Fruit fly (Drosophila melanogaster) whole organism, embryonic: ENCODE data around the gene CG34307.

Experiments
- CG11398 ChIP-seq: fragments of 200-800 bp; sonication (Bioruptor generic); optimal IDR thresholded peaks from 2 replicates; lab custom pipeline; 2016; ENCODE audit warnings: missing biosample characterization, missing genetic modification characterization
- CG11723 ChIP-seq: fragments of 200-800 bp; sonication (Bioruptor generic); optimal IDR thresholded peaks from 2 replicates; lab custom pipeline; 2017; ENCODE audit warnings: missing biosample characterization, mild to moderate bottlenecking, missing genetic modification characterization
- CG12155 ChIP-seq: fragments of 200-800 bp; sonication (Bioruptor generic); optimal IDR thresholded peaks from 3 replicates; lab custom pipeline; 2016; ENCODE audit warnings: missing biosample characterization, missing genetic modification characterization
- CG15073 ChIP-seq: fragments of 200-800 bp; sonication (Bioruptor generic); optimal IDR thresholded peaks from 2 replicates; lab custom pipeline; 2016; ENCODE audit warnings: missing biosample characterization, missing genetic modification characterization
- CG18011 ChIP-seq: fragments of 200-800 bp; sonication (Bioruptor generic); optimal IDR thresholded peaks from 2 replicates; lab custom pipeline; 2017; ENCODE audit warnings: missing biosample characterization, missing genetic modification characterization, mild to moderate bottlenecking, moderate library complexity, missing genotype
- CG2129 ChIP-seq: fragments of 200-800 bp; sonication (Bioruptor generic); IDR thresholded peaks from 2 replicates; pipeline ENCODE4 v1.3.6; 2022; ENCODE audit warnings: missing biosample characterization, missing genetic modification characterization; ENCODE audit not compliant: partially characterized antibody
- CG30020 ChIP-seq: fragments of 200-800 bp; optimal IDR thresholded peaks from 2 replicates; lab custom pipeline; 2019; ENCODE audit warnings: missing biosample characterization, mild to moderate bottlenecking, missing genetic modification characterization, moderate library complexity
- CG33213 ChIP-seq: fragments of 200-800 bp; sonication (Bioruptor generic); optimal IDR thresholded peaks from 3 replicates; lab custom pipeline; 2016; ENCODE audit warnings: missing biosample characterization, missing genetic modification characterization
- CG6683 ChIP-seq: fragments of 200-800 bp; sonication (Bioruptor generic); optimal IDR thresholded peaks from 2 replicates; lab custom pipeline; 2017; ENCODE audit warnings: missing biosample characterization, mild to moderate bottlenecking, missing genetic modification characterization, missing genetic modification reagents
- CG6765 ChIP-seq: fragments of 200-800 bp; sonication (Bioruptor generic); optimal IDR thresholded peaks from 3 replicates; lab custom pipeline; 2017; ENCODE audit warnings: missing biosample characterization, mild to moderate bottlenecking, missing genetic modification characterization
- CG6854 ChIP-seq: fragments of 200-800 bp; sonication (Bioruptor generic); optimal IDR thresholded peaks from 3 replicates; lab custom pipeline; 2017; ENCODE audit warnings: missing biosample characterization, mild to moderate bottlenecking, missing genetic modification characterization
- CG7372 ChIP-seq: fragments of 200-800 bp; sonication (Bioruptor generic); IDR thresholded peaks from 2 replicates; pipeline ENCODE4 v1.3.6; 2022; ENCODE audit warnings: missing biosample characterization, missing genetic modification characterization
- CG8765 ChIP-seq: fragments of 200-800 bp; sonication (Bioruptor generic); IDR thresholded peaks from 2 replicates; pipeline ENCODE4 v1.3.6; 2022; ENCODE audit warnings: missing biosample characterization, missing genetic modification characterization
- Dll ChIP-seq: fragments of 200-800 bp; sonication (Bioruptor generic); IDR thresholded peaks from 4 replicates; pipeline ENCODE4 v1.3.6; 2022; ENCODE audit warnings: missing biosample characterization, missing genetic modification characterization; ENCODE audit not compliant: partially characterized antibody
- Ets65A ChIP-seq: fragments of 200-800 bp; sonication (Bioruptor generic); peaks from one replicate; lab custom pipeline; 2016; ENCODE audit warnings: missing biosample characterization, missing genetic modification characterization
- Gug ChIP-seq: fragments of 200-800 bp; sonication (Bioruptor generic); IDR thresholded peaks from 4 replicates; pipeline ENCODE4 v1.3.6; 2022; ENCODE audit warnings: missing biosample characterization, missing genetic modification characterization
- HmgD ChIP-seq: fragments of 200-800 bp; sonication (Bioruptor generic); optimal IDR thresholded peaks from 3 replicates; lab custom pipeline; 2016; ENCODE audit warnings: missing biosample characterization, missing genetic modification characterization
- HmgZ ChIP-seq: fragments of 200-800 bp; sonication (Bioruptor generic); optimal IDR thresholded peaks from 2 replicates; lab custom pipeline; 2018; ENCODE audit warnings: missing biosample characterization, mild to moderate bottlenecking, missing genetic modification characterization
- Hmx ChIP-seq: fragments of 200-800 bp; sonication (Bioruptor generic); optimal IDR thresholded peaks from 2 replicates; lab custom pipeline; 2016; ENCODE audit warnings: missing biosample characterization, missing genetic modification characterization
- Hr3 ChIP-seq: fragments of 200-800 bp; sonication (Bioruptor generic); optimal IDR thresholded peaks from 3 replicates; lab custom pipeline; 2016; ENCODE audit warnings: missing biosample characterization, missing genetic modification characterization
- Kr ChIP-seq: fragments of 200-800 bp; sonication (Bioruptor generic); optimal IDR thresholded peaks from 2 replicates; lab custom pipeline; 2017; ENCODE audit warnings: missing biosample characterization, mild to moderate bottlenecking, missing genetic modification characterization
- MESR4 ChIP-seq: fragments of 200-800 bp; sonication (Bioruptor generic); optimal IDR thresholded peaks from 2 replicates; lab custom pipeline; 2018; ENCODE audit warnings: missing biosample characterization, mild to moderate bottlenecking, missing genetic modification characterization, moderate library complexity
- MTF-1 ChIP-seq: fragments of 200-800 bp; sonication (Bioruptor generic); optimal IDR thresholded peaks from 2 replicates; lab custom pipeline; 2018; ENCODE audit warnings: missing biosample characterization, mild to moderate bottlenecking, missing genetic modification characterization, borderline replicate concordance
- Meics ChIP-seq: fragments of 200-800 bp; sonication (Bioruptor generic); optimal IDR thresholded peaks from 2 replicates; lab custom pipeline; 2017; ENCODE audit warnings: missing biosample characterization, mild to moderate bottlenecking, missing genetic modification characterization
- Nf-YB ChIP-seq: fragments of 200-800 bp; sonication (Bioruptor generic); optimal IDR thresholded peaks from 3 replicates; lab custom pipeline; 2019; ENCODE audit warnings: missing biosample characterization, mild to moderate bottlenecking, missing genetic modification characterization, moderate library complexity
- Poxn ChIP-seq: fragments of 200-800 bp; sonication (Bioruptor generic); IDR thresholded peaks from 2 replicates; pipeline ENCODE4 v1.3.6; 2022; ENCODE audit warnings: missing biosample characterization, missing genetic modification characterization
- Sox102F ChIP-seq: fragments of 200-800 bp; sonication (Bioruptor generic); optimal IDR thresholded peaks from 2 replicates; lab custom pipeline; 2018; ENCODE audit warnings: missing biosample characterization, mild to moderate bottlenecking, missing genetic modification characterization, moderate library complexity
- Vsx1 ChIP-seq: fragments of 200-800 bp; sonication (Bioruptor generic); optimal IDR thresholded peaks from 2 replicates; lab custom pipeline; 2017; ENCODE audit warnings: missing biosample characterization, mild to moderate bottlenecking, missing genetic modification characterization, missing genetic modification reagents
- ab ChIP-seq: fragments of 200-800 bp; sonication (Bioruptor generic); optimal IDR thresholded peaks from 2 replicates; lab custom pipeline; 2016; ENCODE audit warnings: missing biosample characterization, missing genetic modification characterization
- al ChIP-seq: fragments of 200-800 bp; sonication (Bioruptor generic); IDR thresholded peaks from 2 replicates; pipeline ENCODE4 v1.3.6; 2022; ENCODE audit warnings: missing biosample characterization, missing genetic modification characterization
- ara ChIP-seq: fragments of 200-800 bp; sonication (Bioruptor generic); IDR thresholded peaks from 2 replicates; pipeline ENCODE4 v1.3.6; 2022; ENCODE audit warnings: missing biosample characterization, missing genetic modification characterization
- ato ChIP-seq: fragments of 200-800 bp; sonication (Bioruptor generic); IDR thresholded peaks from 2 replicates; pipeline ENCODE4 v1.3.6; 2022; ENCODE audit warnings: missing biosample characterization, missing genetic modification characterization; ENCODE audit not compliant: partially characterized antibody
- btn ChIP-seq: fragments of 200-800 bp; sonication (Bioruptor generic); optimal IDR thresholded peaks from 2 replicates; lab custom pipeline; 2016; ENCODE audit warnings: missing biosample characterization, missing genetic modification characterization
- crc ChIP-seq: fragments of 200-800 bp; sonication (Bioruptor generic); optimal IDR thresholded peaks from 2 replicates; lab custom pipeline; 2016; ENCODE audit warnings: missing biosample characterization, missing genetic modification characterization
- gce ChIP-seq: fragments of 200-800 bp; sonication (Bioruptor generic); IDR thresholded peaks from 3 replicates; pipeline ENCODE4 v1.3.6; 2022; ENCODE audit warnings: missing biosample characterization, missing genetic modification characterization
- gfzf ChIP-seq: fragments of 200-800 bp; sonication (Bioruptor generic); optimal IDR thresholded peaks from 2 replicates; lab custom pipeline; 2016; ENCODE audit warnings: missing biosample characterization, mild to moderate bottlenecking, missing genetic modification characterization, moderate library complexity
- grau ChIP-seq: fragments of 200-800 bp; optimal IDR thresholded peaks from 3 replicates; lab custom pipeline; 2019; ENCODE audit warnings: missing biosample characterization, mild to moderate bottlenecking, missing genetic modification characterization, moderate library complexity
- her ChIP-seq: fragments of 200-800 bp; sonication (Bioruptor generic); optimal IDR thresholded peaks from 2 replicates; lab custom pipeline; 2016; ENCODE audit warnings: missing biosample characterization, missing genetic modification characterization
- luna ChIP-seq: fragments of 200-800 bp; sonication (Bioruptor generic); optimal IDR thresholded peaks from 2 replicates; lab custom pipeline; 2016; ENCODE audit warnings: missing biosample characterization, missing genetic modification characterization
- nerfin-1 ChIP-seq: fragments of 200-800 bp; sonication (Bioruptor generic); optimal IDR thresholded peaks from 3 replicates; lab custom pipeline; 2019; ENCODE audit warnings: missing biosample characterization, mild to moderate bottlenecking, missing genetic modification characterization, moderate library complexity
- otp ChIP-seq: fragments of 200-800 bp; sonication (Bioruptor generic); IDR thresholded peaks from 3 replicates; pipeline ENCODE4, ENCODE4 v1.3.6; 2022; ENCODE audit warnings: missing biosample characterization, missing genetic modification characterization
- pfk ChIP-seq: fragments of 200-800 bp; sonication (Bioruptor generic); optimal IDR thresholded peaks from 2 replicates; lab custom pipeline; 2018; ENCODE audit warnings: missing biosample characterization, mild to moderate bottlenecking, missing genetic modification characterization, moderate library complexity
- pros ChIP-seq: fragments of 200-800 bp; sonication (Bioruptor generic); optimal IDR thresholded peaks from 3 replicates; lab custom pipeline; 2019; ENCODE audit warnings: missing biosample characterization, mild to moderate bottlenecking, missing genetic modification characterization, moderate library complexity
- rib ChIP-seq: fragments of 200-800 bp; sonication (Bioruptor generic); IDR thresholded peaks from 2 replicates; pipeline ENCODE4 v1.3.6; 2022; ENCODE audit warnings: missing biosample characterization, missing genetic modification characterization
- salm ChIP-seq: fragments of 200-800 bp; sonication (Bioruptor generic); optimal IDR thresholded peaks from 2 replicates; lab custom pipeline; 2018; ENCODE audit warnings: missing biosample characterization, mild to moderate bottlenecking, missing genetic modification characterization
- scrt ChIP-seq: fragments of 200-800 bp; sonication (Bioruptor generic); optimal IDR thresholded peaks from 2 replicates; lab custom pipeline; 2018; ENCODE audit warnings: missing biosample characterization, mild to moderate bottlenecking, missing genetic modification characterization, moderate library complexity
- sisA ChIP-seq: fragments of 200-800 bp; sonication (Bioruptor generic); IDR thresholded peaks from 2 replicates; pipeline ENCODE4 v1.3.6; 2022; ENCODE audit warnings: missing biosample characterization, missing genetic modification characterization
- slp2 ChIP-seq: fragments of 200-800 bp; sonication (Bioruptor generic); optimal IDR thresholded peaks from 2 replicates; lab custom pipeline; 2016; ENCODE audit warnings: missing biosample characterization, missing genetic modification characterization
- tap ChIP-seq: fragments of 200-800 bp; optimal IDR thresholded peaks from 3 replicates; lab custom pipeline; 2019; ENCODE audit warnings: missing biosample characterization, mild to moderate bottlenecking, missing genetic modification characterization, moderate library complexity

CG34307 gene

DNA sequence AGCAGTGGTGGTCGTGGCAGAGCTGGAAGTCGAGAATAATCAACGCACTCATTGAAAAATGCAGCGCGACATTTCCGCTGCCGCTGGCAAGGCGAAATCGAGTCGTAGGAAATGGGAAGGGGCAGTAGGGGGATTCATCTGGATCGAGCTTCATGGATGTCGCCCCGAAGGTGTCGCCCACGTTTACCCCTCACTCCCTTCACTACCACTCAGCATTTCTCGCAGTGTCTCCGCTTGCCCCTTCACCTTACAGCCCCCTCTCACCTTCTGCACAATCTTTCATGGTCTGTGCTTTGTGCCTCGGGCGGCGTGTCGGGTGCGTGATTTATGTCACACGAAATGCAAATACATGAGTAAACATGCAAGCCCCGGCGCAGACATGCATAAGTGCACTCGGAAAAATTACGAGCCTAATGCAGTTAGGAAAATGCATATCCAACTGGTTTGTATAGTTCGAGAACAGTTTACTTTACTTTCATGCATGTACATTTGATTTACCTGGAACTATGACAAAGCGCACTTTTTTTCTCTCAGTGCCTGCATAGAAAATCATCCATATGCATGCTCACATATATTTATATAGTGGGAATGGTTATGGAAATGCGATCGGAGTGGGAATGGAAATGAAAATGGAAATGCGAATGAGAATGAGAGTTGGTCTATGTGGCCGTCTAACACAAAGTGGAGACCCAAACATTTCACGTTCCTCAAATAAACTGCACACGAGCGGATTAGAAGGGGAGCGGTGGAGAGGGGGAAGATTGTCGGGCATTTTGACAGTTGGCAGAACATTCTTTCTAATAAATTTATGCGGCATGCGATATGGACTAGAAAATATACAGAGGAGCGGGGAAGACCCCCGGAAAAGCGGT lies 47.8 kb upstream of the CG34307 start (continued):
- TF ChIP-seq her (GFP tag; lab: Kevin White, UChicago) (peak; percentile 86), luna (GFP tag; lab: Kevin White, UChicago) (no peak), Vsx1 (peak; percentile 71), MTF-1 (GFP tag; lab: Kevin White, UChicago) (peak; percentile 67), btn (GFP tag; lab: Kevin White, UChicago) (peak; percentile 92), Kr (no peak), CG30020 (tag; lab: Kevin White, UChicago) (peak; percentile 53), rib (no peak), crc (peak; percentile 75), CG2129 (GFP tag; lab: Robert Waterston, UW) (no peak), CG15073 (GFP tag; lab: Kevin White, UChicago) (peak; percentile 66), CG6854 (peak; percentile 40), ara (GFP tag; lab: Robert Waterston, UW) (peak; percentile 95), pros (GFP tag; lab: Kevin White, UChicago) (peak; percentile 40), Meics (GFP tag; lab: Kevin White, UChicago) (peak; percentile 34), Gug (GFP tag; lab: Robert Waterston, UW) (peak; percentile 90), salm (tag; lab: Kevin White, UChicago) (peak; percentile 89), CG7372 (GFP tag; lab: Robert Waterston, UW) (peak; percentile 63), CG6683 (GFP tag; lab: Kevin White, UChicago) (peak; percentile 44), Dll (GFP tag; lab: Robert Waterston, UW) (no peak), CG11398 (peak; percentile 87), gce (GFP tag; lab: Robert Waterston, UW) (peak; percentile 91; the same call in 2 of the 3 replicates), CG8765 (GFP tag; lab: Robert Waterston, UW) (peak; percentile 35; the same call in 1 of the 2 replicates), CG12155 (GFP tag; lab: Kevin White, UChicago) (peak; percentile 58), CG33213 (GFP tag; lab: Kevin White, UChicago) (peak; percentile 88), HmgD (GFP tag; lab: Kevin White, UChicago) (peak; percentile 70), CG18011 (GFP tag; lab: Kevin White, UChicago) (peak; percentile 25), ab (GFP tag; lab: Kevin White, UChicago) (peak; percentile 90), grau (peak; percentile 82), Sox102F (GFP tag; lab: Kevin White, UChicago) (peak; percentile 97), otp (GFP tag; lab: Robert Waterston, UW) (peak; percentile 91), gfzf (peak; percentile 3), nerfin-1 (tag; lab: Kevin White, UChicago) (peak; percentile 89), CG11723 (GFP tag; lab: Kevin White, UChicago) (peak; percentile 79), CG6765 (GFP tag; lab: Kevin White, UChicago) (no peak), tap (tag; lab: Kevin White, UChicago) (peak; percentile 91), slp2 (GFP tag; lab: Kevin White, UChicago) (peak; percentile 93), sisA (GFP tag; lab: Robert Waterston, UW) (peak; percentile 96), Hmx (no peak), al (no peak), Poxn (GFP tag; lab: Robert Waterston, UW) (no peak), pfk (no peak), ato (no peak), MESR4 (GFP tag; lab: Kevin White, UChicago) (peak; percentile 14), Ets65A (GFP tag; lab: Kevin White, UChicago) (peak; percentile 98), HmgZ (tag; lab: Kevin White, UChicago) (peak; percentile 55), scrt (peak; percentile 60), Hr3 (GFP tag; lab: Kevin White, UChicago) (peak; percentile 87), Nf-YB (GFP tag; lab: Kevin White, UChicago) (peak; percentile 65)
